Fruit fly (Drosophila melanogaster): ENCODE measurements around the gene mbf1.

mbf1 gene

DNA sequence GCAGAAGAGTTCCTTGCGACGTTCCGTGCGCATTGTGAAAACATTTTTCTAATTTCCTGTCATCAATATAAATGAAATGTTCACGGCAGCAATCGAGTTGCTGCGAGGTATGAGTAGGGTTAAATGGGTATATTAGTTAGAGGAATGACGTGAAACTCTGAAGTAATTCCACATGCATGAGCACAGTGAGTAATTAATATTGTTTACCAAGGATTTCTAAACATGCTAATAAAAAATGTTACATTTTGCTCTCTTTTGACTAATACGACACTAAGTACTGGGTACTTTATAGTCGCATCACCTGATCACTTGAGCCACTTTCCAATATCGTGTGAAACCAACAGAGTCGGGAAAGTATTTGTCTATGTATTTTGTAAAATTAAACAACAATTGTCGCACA is 30.0 kb upstream of the mbf1 start (continued):
- no peak for TF ChIP-seq sc (optimal IDR thresholded peaks at IDR 0.05)
- peak; percentile 22 for TF ChIP-seq sc (GFP tag; optimal IDR thresholded peaks at IDR 0.05)
- peak; percentile 30 for TF ChIP-seq CG1602 (GFP tag; optimal IDR thresholded peaks at IDR 0.05)
- peak; percentile 42 for TF ChIP-seq Hr3 (GFP tag; optimal IDR thresholded peaks at IDR 0.05)
- TF ChIP-seq inv (GFP tag; IDR thresholded peaks at IDR 0.05; ENCODE audit: partially characterized antibody) = no peak
- TF ChIP-seq so (GFP tag; IDR thresholded peaks at IDR 0.05) = no peak
- peak; percentile 35 for TF ChIP-seq CG4424 (GFP tag; optimal IDR thresholded peaks at IDR 0.05)
- peak; percentile 20; the same call in 1 of the 3 replicates for TF ChIP-seq croc (GFP tag; conservative IDR thresholded peaks at IDR 0.05)
- TF ChIP-seq CG12219 (GFP tag; optimal IDR thresholded peaks at IDR 0.05) = peak; percentile 10
- TF ChIP-seq CG1024 (GFP tag; IDR thresholded peaks at IDR 0.05) = peak; percentile 26; the same call in 1 of the 2 replicates
- TF ChIP-seq CG1603 (tag; optimal IDR thresholded peaks at IDR 0.05) = peak; percentile 82
- TF ChIP-seq Tbp (GFP tag; optimal IDR thresholded peaks at IDR 0.05) = no peak
- TF ChIP-seq CG30403 (GFP tag; optimal IDR thresholded peaks at IDR 0.05) = peak; percentile 32
- TF ChIP-seq twi (tag; optimal IDR thresholded peaks at IDR 0.05) = no peak
- TF ChIP-seq H15 (GFP tag; IDR thresholded peaks at IDR 0.05) = 0 out of 3 replicates have a peak, but pooled peaks have one; percentile 40
- TF ChIP-seq CG2120 (GFP tag; optimal IDR thresholded peaks at IDR 0.05) = peak; percentile 11
- no peak for TF ChIP-seq pan (optimal IDR thresholded peaks at IDR 0.05)
- peak in 1 of 2 experiments; percentile 44 for TF ChIP-seq pan (GFP tag; optimal IDR thresholded peaks at IDR 0.05 in 1 of 2, IDR thresholded peaks at IDR 0.05 in 1 of 2)
- peak; percentile 22 for TF ChIP-seq CG12071 (GFP tag; optimal IDR thresholded peaks at IDR 0.05)
- TF ChIP-seq CG3995 (GFP tag; optimal IDR thresholded peaks at IDR 0.05) = no peak
- TF ChIP-seq CG31441 (GFP tag; IDR thresholded peaks at IDR 0.05) = 0 out of 2 replicates have a peak, but pooled peaks have one; percentile 19
- TF ChIP-seq Meics (GFP tag; optimal IDR thresholded peaks at IDR 0.05) = peak; percentile 15
- TF ChIP-seq CG17385 (GFP tag; optimal IDR thresholded peaks at IDR 0.05) = peak; percentile 18
- peak; percentile 57 for TF ChIP-seq unpg (GFP tag; optimal IDR thresholded peaks at IDR 0.05)
- TF ChIP-seq D19B (GFP tag; optimal IDR thresholded peaks at IDR 0.05) = no peak
- TF ChIP-seq CG10209 (GFP tag; optimal IDR thresholded peaks at IDR 0.05) = peak; percentile 31
- peak; percentile 11 for TF ChIP-seq ATbp (GFP tag; optimal IDR thresholded peaks at IDR 0.05)
- no peak for TF ChIP-seq lov (optimal IDR thresholded peaks at IDR 0.05)
- no peak for TF ChIP-seq lov (GFP tag; IDR thresholded peaks at IDR 0.05)
- peak in 1 of 2 experiments; percentile 65 for TF ChIP-seq chif (GFP tag; optimal IDR thresholded peaks at IDR 0.05)
- TF ChIP-seq CG8388 (GFP tag; optimal IDR thresholded peaks at IDR 0.05) = peak; percentile 50
- peak in 1 of 2 experiments; percentile 28 for TF ChIP-seq Pdp1 (GFP tag; optimal IDR thresholded peaks at IDR 0.05)
- TF ChIP-seq CG18599 (GFP tag; optimal IDR thresholded peaks at IDR 0.05) = peak; percentile 7
- TF ChIP-seq Hmr (GFP tag; optimal IDR thresholded peaks at IDR 0.05) = peak; percentile 3
- TF ChIP-seq CG34422 (GFP tag; IDR thresholded peaks at IDR 0.05) = no peak
- peak; percentile 29 for TF ChIP-seq NC2β (GFP tag; optimal IDR thresholded peaks at IDR 0.05)

DNA sequence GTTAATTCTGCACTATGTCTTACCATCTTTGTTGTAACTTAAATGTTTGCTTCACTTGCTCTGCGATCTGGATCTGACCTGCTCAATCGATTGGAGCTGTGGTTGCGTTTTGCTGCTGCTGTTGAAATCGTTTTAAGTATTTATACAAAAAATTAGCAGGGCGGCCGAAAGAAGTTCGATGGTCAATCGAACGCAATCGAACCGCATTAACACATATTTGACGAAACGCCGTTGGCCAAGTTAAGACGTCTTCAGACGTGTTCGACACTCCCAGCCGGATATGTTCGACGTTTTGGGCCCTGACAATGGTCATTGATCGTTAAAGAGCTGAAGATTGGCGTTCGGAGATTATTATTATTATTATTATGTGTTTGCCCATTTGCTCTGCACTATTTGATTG is 28.7 kb upstream of the mbf1 start, which contains the start of gene CG13033:
TSS of gene CG13033 (minus strand) at position 118 of the 400 bp plus-strand sequence.
- TF ChIP-seq Fer3 (tag; optimal IDR thresholded peaks at IDR 0.05) (no peak), CG5180 (GFP tag; optimal IDR thresholded peaks at IDR 0.05) (peak; percentile 96)

DNA sequence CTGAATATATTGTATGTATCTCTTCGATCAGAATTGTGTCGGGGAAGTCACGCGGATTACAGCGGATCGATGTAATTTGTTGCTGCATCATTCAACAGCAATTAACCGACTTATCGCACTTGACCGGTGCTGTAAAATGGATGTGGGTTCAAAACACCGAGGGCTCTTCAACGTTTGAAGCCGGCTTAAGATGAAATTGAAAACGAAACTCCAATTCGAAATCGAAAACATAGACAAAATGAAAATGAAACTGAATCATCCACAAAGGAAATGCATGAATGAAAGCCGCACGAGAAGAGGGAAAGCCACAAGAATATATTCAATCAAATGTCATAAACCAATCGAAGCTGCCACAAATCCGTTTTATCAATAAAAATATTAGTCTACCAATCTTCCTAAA is 28.1 kb upstream of the mbf1 start:
- TF ChIP-seq gsb-n (tag; optimal IDR thresholded peaks at IDR 0.05) (no peak), oc (tag; optimal IDR thresholded peaks at IDR 0.05) (peak; percentile 0), slbo (GFP tag; IDR thresholded peaks at IDR 0.05) (no peak), Blimp-1 (GFP tag; optimal IDR thresholded peaks at IDR 0.05) (peak; percentile 93)

Data from whole organism, embryonic.